Fruit fly (Drosophila melanogaster) whole organism, embryonic: ENCODE data around the gene CG31675.

Source experiments
- Bdp1 ChIP-seq: fragments of 200-800 bp; sonication (Bioruptor generic); optimal IDR thresholded peaks from 3 replicates; lab custom pipeline; 2016; ENCODE audit warnings: missing biosample characterization, missing genetic modification characterization
- Bgb ChIP-seq: fragments of 200-800 bp; sonication (Bioruptor generic); IDR thresholded peaks from 2 replicates; pipeline ENCODE4 v1.3.6; 2022; ENCODE audit warnings: missing biosample characterization, missing genetic modification characterization; ENCODE audit not compliant: partially characterized antibody
- BtbVII ChIP-seq: fragments of 200-800 bp; sonication (Bioruptor generic); optimal IDR thresholded peaks from 3 replicates; lab custom pipeline; 2017; ENCODE audit warnings: missing biosample characterization, mild to moderate bottlenecking, missing genetic modification characterization
- CG11247 ChIP-seq: fragments of 200-800 bp; sonication (Bioruptor generic); IDR thresholded peaks from 2 replicates; pipeline ENCODE4 v1.3.6; 2022; ENCODE audit warnings: missing biosample characterization, missing genetic modification characterization
- CG11456 ChIP-seq: fragments of 200-800 bp; sonication (Bioruptor generic); IDR thresholded peaks from 3 replicates; pipeline ENCODE4 v1.3.6; 2022; ENCODE audit warnings: missing biosample characterization, missing genetic modification characterization
- CG12071 ChIP-seq: fragments of 200-800 bp; sonication (Bioruptor generic); optimal IDR thresholded peaks from 3 replicates; lab custom pipeline; 2018; ENCODE audit warnings: missing biosample characterization, mild to moderate bottlenecking, missing genetic modification characterization
- CG12299 ChIP-seq: fragments of 200-800 bp; sonication (Bioruptor generic); optimal IDR thresholded peaks from 2 replicates; lab custom pipeline; 2018; ENCODE audit warnings: missing biosample characterization, mild to moderate bottlenecking, missing genetic modification characterization
- CG13624 ChIP-seq: fragments of 200-800 bp; sonication (Bioruptor generic); optimal IDR thresholded peaks from 2 replicates; lab custom pipeline; 2016; ENCODE audit warnings: missing biosample characterization, missing genetic modification characterization
- CG14441 ChIP-seq: fragments of 200-800 bp; sonication (Bioruptor generic); IDR thresholded peaks from 2 replicates; pipeline ENCODE4 v1.3.6; 2022; ENCODE audit warnings: missing biosample characterization, missing genetic modification characterization
- CG1647 ChIP-seq: fragments of 200-800 bp; sonication (Bioruptor generic); optimal IDR thresholded peaks from 3 replicates; lab custom pipeline; 2016; ENCODE audit warnings: missing biosample characterization, missing genetic modification characterization
- CG16863 ChIP-seq: fragments of 200-800 bp; sonication (Bioruptor generic); optimal IDR thresholded peaks from 3 replicates; lab custom pipeline; 2016; ENCODE audit warnings: missing biosample characterization, missing genetic modification characterization
- CG17612 ChIP-seq: fragments of 200-800 bp; sonication (Bioruptor generic); IDR thresholded peaks from 2 replicates; pipeline ENCODE4 v1.3.6; 2022; ENCODE audit warnings: missing biosample characterization, missing genetic modification characterization
- CG3847 ChIP-seq: fragments of 200-800 bp; sonication (Bioruptor generic); IDR thresholded peaks from 2 replicates; pipeline ENCODE4 v1.3.6; 2022; ENCODE audit warnings: missing biosample characterization, missing genetic modification characterization
- CG3995 ChIP-seq: fragments of 200-800 bp; sonication (Bioruptor generic); optimal IDR thresholded peaks from 3 replicates; lab custom pipeline; 2016; ENCODE audit warnings: missing biosample characterization, missing genetic modification characterization
- CG4404 ChIP-seq: fragments of 200-800 bp; sonication (Bioruptor generic); IDR thresholded peaks from 2 replicates; pipeline ENCODE4 v1.3.6; 2022; ENCODE audit warnings: missing biosample characterization, missing genetic modification characterization
- CG4617 ChIP-seq: fragments of 200-800 bp; sonication (Bioruptor generic); optimal IDR thresholded peaks from 3 replicates; lab custom pipeline; 2016; ENCODE audit warnings: missing biosample characterization, missing genetic modification characterization, borderline replicate concordance
- CG5180 ChIP-seq: fragments of 200-800 bp; sonication (Bioruptor generic); optimal IDR thresholded peaks from 3 replicates; lab custom pipeline; 2017; ENCODE audit warnings: missing biosample characterization, missing genetic modification characterization, mild to moderate bottlenecking, moderate library complexity, missing genetic modification reagents
- CG5953 ChIP-seq: fragments of 200-800 bp; sonication (Bioruptor generic); IDR thresholded peaks from 2 replicates; pipeline ENCODE4 v1.3.6; 2022; ENCODE audit warnings: missing biosample characterization, missing genetic modification characterization
- CG7928 ChIP-seq: fragments of 200-800 bp; sonication (Bioruptor generic); optimal IDR thresholded peaks from 2 replicates; lab custom pipeline; 2017; ENCODE audit warnings: missing biosample characterization, mild to moderate bottlenecking, missing genetic modification characterization
- CG9215 ChIP-seq: fragments of 200-800 bp; sonication (Bioruptor generic); IDR thresholded peaks from 2 replicates; pipeline ENCODE4 v1.3.6; 2022; ENCODE audit warnings: missing biosample characterization, missing genetic modification characterization
- Doc3 ChIP-seq: fragments of 200-800 bp; sonication (Bioruptor generic); IDR thresholded peaks from 3 replicates; pipeline ENCODE4 v1.3.6; 2022; ENCODE audit warnings: missing biosample characterization, missing genetic modification characterization; ENCODE audit not compliant: partially characterized antibody
- E2f1 ChIP-seq: fragments of 200-800 bp; sonication (Bioruptor generic); IDR thresholded peaks from 2 replicates; pipeline ENCODE4 v1.3.6; 2022; ENCODE audit warnings: missing biosample characterization, missing genetic modification characterization
- Eip74EF ChIP-seq, 2 experiments: fragments of 200-800 bp in 1 of 2; fragments of >200 bp in 1 of 2; sonication (Bioruptor generic) in 1 of 2; optimal IDR thresholded peaks; 2 replicates each; lab custom pipeline; 2017 to 2019; ENCODE audit warnings: missing biosample characterization in 2 of 2, missing genetic modification characterization in 2 of 2, mild to moderate bottlenecking in 1 of 2, moderate library complexity in 1 of 2
- Neu2 ChIP-seq: fragments of 200-800 bp; sonication (Bioruptor generic); optimal IDR thresholded peaks from 3 replicates; lab custom pipeline; 2016; ENCODE audit warnings: missing biosample characterization, missing genetic modification characterization, borderline replicate concordance
- Pdp1 ChIP-seq, 2 experiments: fragments of 200-800 bp; sonication (Bioruptor generic); optimal IDR thresholded peaks; 3 replicates each; lab custom pipeline; 2016; ENCODE audit warnings: missing biosample characterization in 2 of 2, missing genetic modification characterization in 2 of 2, mild to moderate bottlenecking in 1 of 2, moderate library complexity in 1 of 2
- Side ChIP-seq: fragments of 200-800 bp; sonication (Bioruptor generic); optimal IDR thresholded peaks from 2 replicates; lab custom pipeline; 2016; ENCODE audit warnings: missing biosample characterization, missing genetic modification characterization
- Six4 ChIP-seq: fragments of 200-800 bp; sonication (Bioruptor generic); optimal IDR thresholded peaks from 2 replicates; lab custom pipeline; 2016; ENCODE audit warnings: missing biosample characterization, missing genetic modification characterization
- bigmax ChIP-seq: fragments of 200-800 bp; sonication (Bioruptor generic); optimal IDR thresholded peaks from 2 replicates; lab custom pipeline; 2018; ENCODE audit warnings: missing biosample characterization, mild to moderate bottlenecking, missing genetic modification characterization
- crc ChIP-seq: fragments of 200-800 bp; sonication (Bioruptor generic); optimal IDR thresholded peaks from 2 replicates; lab custom pipeline; 2016; ENCODE audit warnings: missing biosample characterization, missing genetic modification characterization
- crp ChIP-seq, 2 experiments: fragments of 200-800 bp; sonication (Bioruptor generic); optimal IDR thresholded peaks; 2 replicates in 1 of 2; 3 replicates in 1 of 2; lab custom pipeline; 2017; ENCODE audit warnings: missing biosample characterization in 2 of 2, missing genetic modification characterization in 2 of 2, mild to moderate bottlenecking in 1 of 2, moderate library complexity in 1 of 2
- emc ChIP-seq: fragments of 200-800 bp; sonication (Bioruptor generic); optimal IDR thresholded peaks from 2 replicates; lab custom pipeline; 2016; ENCODE audit warnings: missing biosample characterization, missing genetic modification characterization
- fd102C ChIP-seq: fragments of 200-800 bp; sonication (Bioruptor generic); optimal IDR thresholded peaks from 2 replicates; lab custom pipeline; 2018; ENCODE audit warnings: missing biosample characterization, mild to moderate bottlenecking, missing genetic modification characterization, moderate library complexity
- jumu ChIP-seq: fragments of 200-800 bp; sonication (Bioruptor generic); optimal IDR thresholded peaks from 3 replicates; lab custom pipeline; 2016; ENCODE audit warnings: missing biosample characterization, missing genetic modification characterization
- lilli ChIP-seq: fragments of 200-800 bp; sonication (Bioruptor generic); optimal IDR thresholded peaks from 3 replicates; lab custom pipeline; 2016; ENCODE audit warnings: missing biosample characterization, missing genetic modification characterization
- luna ChIP-seq: fragments of 200-800 bp; sonication (Bioruptor generic); optimal IDR thresholded peaks from 2 replicates; lab custom pipeline; 2016; ENCODE audit warnings: missing biosample characterization, missing genetic modification characterization
- maf-S ChIP-seq: fragments of 200-800 bp; sonication (Bioruptor generic); optimal IDR thresholded peaks from 2 replicates; lab custom pipeline; 2016; ENCODE audit warnings: missing biosample characterization, missing genetic modification characterization
- nmo ChIP-seq: fragments of 200-800 bp; sonication (Bioruptor generic); optimal IDR thresholded peaks from 2 replicates; lab custom pipeline; 2018; ENCODE audit warnings: missing biosample characterization, mild to moderate bottlenecking, missing genetic modification characterization, moderate library complexity
- otp ChIP-seq: fragments of 200-800 bp; sonication (Bioruptor generic); IDR thresholded peaks from 3 replicates; pipeline ENCODE4, ENCODE4 v1.3.6; 2022; ENCODE audit warnings: missing biosample characterization, missing genetic modification characterization
- pan ChIP-seq, 4 experiments: fragments of >200 bp in 3 of 4; fragments of 200-800 bp in 1 of 4; sonication (Bioruptor generic) in 1 of 4; optimal IDR thresholded peaks in 3 of 4; IDR thresholded peaks in 1 of 4; 2 replicates each; pipeline versions ENCODE4 v1.3.6 to Lab custom; 2017 to 2022; ENCODE audit warnings: missing biosample characterization in 2 of 4, missing genetic modification characterization in 2 of 4, mixed read lengths in 1 of 4
- pfk ChIP-seq: fragments of 200-800 bp; sonication (Bioruptor generic); optimal IDR thresholded peaks from 2 replicates; lab custom pipeline; 2018; ENCODE audit warnings: missing biosample characterization, mild to moderate bottlenecking, missing genetic modification characterization, moderate library complexity
- pita ChIP-seq: fragments of 200-800 bp; sonication (Bioruptor generic); optimal IDR thresholded peaks from 2 replicates; lab custom pipeline; 2017; ENCODE audit warnings: missing biosample characterization, mild to moderate bottlenecking, missing genetic modification characterization
- sc ChIP-seq, 3 experiments: fragments of >200 bp in 2 of 3; fragments of 200-800 bp in 1 of 3; sonication (Bioruptor generic) in 1 of 3; optimal IDR thresholded peaks; 2 replicates in 2 of 3; 3 replicates in 1 of 3; lab custom pipeline; 2017; ENCODE audit warnings: mild to moderate bottlenecking in 1 of 3, missing biosample characterization in 1 of 3, missing genetic modification characterization in 1 of 3, missing genetic modification reagents in 1 of 3
- schlank ChIP-seq: fragments of 200-800 bp; sonication (Bioruptor generic); optimal IDR thresholded peaks from 2 replicates; lab custom pipeline; 2018; ENCODE audit warnings: missing biosample characterization, mild to moderate bottlenecking, missing genetic modification characterization
- sd ChIP-seq: fragments of 200-800 bp; sonication (Bioruptor generic); optimal IDR thresholded peaks from 3 replicates; lab custom pipeline; 2018; ENCODE audit warnings: missing biosample characterization, mild to moderate bottlenecking, missing genetic modification characterization, moderate library complexity
- sim ChIP-seq: fragments of 200-800 bp; sonication (Bioruptor generic); IDR thresholded peaks from 2 replicates; pipeline ENCODE4 v1.3.6; 2022; ENCODE audit warnings: missing biosample characterization, missing genetic modification characterization
- so ChIP-seq: fragments of 200-800 bp; sonication (Bioruptor generic); IDR thresholded peaks from 3 replicates; pipeline ENCODE4 v1.3.6; 2022; ENCODE audit warnings: missing biosample characterization, missing genetic modification characterization
- twi ChIP-seq: fragments of 200-800 bp; optimal IDR thresholded peaks from 2 replicates; lab custom pipeline; 2019; ENCODE audit warnings: missing biosample characterization, mild to moderate bottlenecking, missing genetic modification characterization, moderate library complexity
- zen ChIP-seq: fragments of 200-800 bp; sonication (Bioruptor generic); optimal IDR thresholded peaks from 3 replicates; lab custom pipeline; 2018; ENCODE audit warnings: missing biosample characterization, mild to moderate bottlenecking, missing genetic modification characterization, moderate library complexity

The CG31675 gene

DNA sequence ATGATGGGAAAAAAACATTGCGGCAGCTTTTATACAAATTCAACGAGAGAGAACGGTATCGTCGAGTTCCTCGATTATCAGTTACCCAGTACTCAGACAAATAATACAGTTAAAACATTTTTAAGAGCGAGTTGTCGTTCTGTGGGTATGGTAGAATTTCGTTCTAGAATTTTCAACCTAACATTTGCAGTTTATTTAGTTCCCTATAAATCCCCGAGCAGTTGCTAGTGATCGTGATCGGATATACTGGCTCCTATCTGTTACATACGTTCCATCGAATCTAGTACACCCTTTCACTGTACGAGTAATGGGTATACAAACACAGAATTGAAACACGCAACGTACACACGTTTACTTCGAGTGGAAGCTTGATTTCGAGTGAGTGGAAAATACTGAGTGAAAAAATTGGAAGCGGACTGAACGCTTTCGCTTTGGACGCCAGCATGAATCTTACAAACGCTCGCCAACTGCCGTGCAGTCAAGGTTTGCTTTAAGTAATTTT is 2.7 kb upstream of the CG31675 start, which contains the start of gene CG9338 (continued):
- TF ChIP-seq Side (GFP tag; lab: Kevin White, UChicago) (peak; percentile 79), CG4617 (GFP tag; lab: Kevin White, UChicago) (peak; percentile 16), jumu (GFP tag; lab: Kevin White, UChicago) (peak; percentile 73), CG17612 (GFP tag; lab: Robert Waterston, UW) (peak; percentile 90), Doc3 (GFP tag; lab: Robert Waterston, UW) (no peak), BtbVII (GFP tag; lab: Kevin White, UChicago) (peak; percentile 92), sim (GFP tag; lab: Robert Waterston, UW) (no peak; the same call in 1 of the 2 replicates), nmo (GFP tag; lab: Kevin White, UChicago) (peak; percentile 84), CG3995 (peak; percentile 71), crp (GFP tag; optimal IDR thresholded peaks at IDR 0.05; lab: Kevin White, UChicago) (peak in 1 of 2 experiments; percentile 32), so (GFP tag; lab: Robert Waterston, UW) (peak; percentile 84), Pdp1 (GFP tag; optimal IDR thresholded peaks at IDR 0.05; lab: Kevin White, UChicago) (peak; percentile 75 to 84), CG5953 (GFP tag; lab: Robert Waterston, UW) (peak; percentile 21; the same call in 1 of the 2 replicates), CG9215 (GFP tag; lab: Robert Waterston, UW) (peak; percentile 93), E2f1 (peak; percentile 91), Bgb (GFP tag; lab: Robert Waterston, UW) (peak; percentile 44; the same call in 1 of the 2 replicates), fd102C (GFP tag; lab: Kevin White, UChicago) (no peak), CG1647 (peak; percentile 71), schlank (peak; percentile 31), CG13624 (GFP tag; lab: Kevin White, UChicago) (peak; percentile 86), crc (peak; percentile 66), CG5180 (peak; percentile 88), bigmax (GFP tag; lab: Kevin White, UChicago) (peak; percentile 26), Eip74EF (GFP tag; optimal IDR thresholded peaks at IDR 0.05; lab: Kevin White, UChicago) (peak in 1 of 2 experiments; percentile 89), pan (optimal IDR thresholded peaks at IDR 0.05; lab: Kevin White, UChicago) (no peak), pan (GFP tag; optimal IDR thresholded peaks at IDR 0.05 in 1 of 2, IDR thresholded peaks at IDR 0.05 in 1 of 2) (peak in 1 of 2 experiments; percentile 92), maf-S (GFP tag; lab: Kevin White, UChicago) (peak; percentile 64), sd (tag; lab: Kevin White, UChicago) (peak; percentile 88), sc (optimal IDR thresholded peaks at IDR 0.05; lab: Kevin White, UChicago) (no peak), sc (GFP tag; optimal IDR thresholded peaks at IDR 0.05; lab: Kevin White, UChicago) (peak; percentile 22), otp (GFP tag; lab: Robert Waterston, UW) (no peak), CG11456 (no peak; the same call in 1 of the 3 replicates), Neu2 (GFP tag; lab: Kevin White, UChicago) (no peak), Bdp1 (GFP tag; lab: Kevin White, UChicago) (peak; percentile 48), zen (tag; lab: Kevin White, UChicago) (peak; percentile 84), CG4404 (GFP tag; lab: Robert Waterston, UW) (peak; percentile 81), CG7928 (peak; percentile 70), Six4 (GFP tag; lab: Kevin White, UChicago) (peak; percentile 92), CG3847 (GFP tag; lab: Robert Waterston, UW) (peak; percentile 70), emc (GFP tag; lab: Kevin White, UChicago) (peak; percentile 27), pita (GFP tag; lab: Kevin White, UChicago) (no peak), CG12299 (tag; lab: Kevin White, UChicago) (peak; percentile 76), lilli (peak; percentile 87), twi (peak; percentile 46), CG14441 (peak; percentile 95), CG11247 (GFP tag; lab: Robert Waterston, UW) (peak; percentile 44; the same call in 1 of the 2 replicates), luna (GFP tag; lab: Kevin White, UChicago) (peak; percentile 61), pfk (GFP tag; lab: Kevin White, UChicago) (no peak), CG12071 (GFP tag; lab: Kevin White, UChicago) (peak; percentile 91), CG16863 (GFP tag; lab: Kevin White, UChicago) (peak; percentile 77)
